Worm (Caenorhabditis elegans) whole organism, L3 larva: Measurements from ENCODE around the gene C54C6.11.

Experiments used
- elt-3 ChIP-seq, 3 experiments: fragments of 150-350 bp in 1 of 3; sonication (generic microtip) in 2 of 3; optimal IDR thresholded peaks; 2 replicates in 2 of 3; 4 replicates in 1 of 3; lab custom pipeline; 2014 to 2017; ENCODE audit warnings: missing biosample characterization in 3 of 3, missing genetic modification characterization in 3 of 3
- lin-15B ChIP-seq: fragments of 150-350 bp; optimal IDR thresholded peaks from 2 replicates; lab custom pipeline; 2014; ENCODE audit warnings: missing biosample characterization, missing genetic modification characterization
- ztf-11 ChIP-seq: fragments of 150-350 bp; optimal IDR thresholded peaks from 2 replicates; lab custom pipeline; 2014; ENCODE audit warnings: missing biosample characterization, missing genetic modification characterization

DNA sequence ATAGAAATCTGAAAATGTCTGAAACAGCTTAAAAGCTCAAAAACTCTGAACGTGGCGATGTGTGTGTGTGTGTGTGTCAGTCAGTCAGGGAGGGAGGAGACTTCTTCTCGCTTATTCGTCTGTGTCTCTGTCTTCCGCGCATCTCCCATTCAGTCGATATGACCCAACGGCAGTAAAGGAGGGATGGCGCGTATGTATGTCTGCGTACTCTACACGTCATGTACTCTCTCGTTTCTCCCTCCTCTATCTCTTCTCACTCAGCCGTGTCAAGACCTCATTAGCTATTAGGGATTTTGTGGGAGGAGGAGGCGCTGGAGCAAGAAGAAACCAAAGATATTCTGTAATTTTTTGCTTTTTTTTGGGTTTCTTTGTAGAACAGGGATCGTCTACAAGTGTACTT lies 16.1 kb upstream of the C54C6.11 start:
- no peak for TF ChIP-seq elt-3 (tag; optimal IDR thresholded peaks at IDR 0.05; lab: Kevin White, UChicago)
- peak; percentile 57 for TF ChIP-seq lin-15B (tag; lab: Kevin White, UChicago)
- TF ChIP-seq ztf-11 (tag; lab: Kevin White, UChicago): no peak
